Fruit fly (Drosophila melanogaster) whole organism, embryonic: ENCODE results near the gene kat80.
A peak's percentile ranks its signal among the peaks of the same experiment; 100 is the strongest.

Experiments used
- ATbp ChIP-seq: fragments of 200-800 bp; sonication (Bioruptor generic); optimal IDR thresholded peaks from 2 replicates; lab custom pipeline; 2017; ENCODE audit warnings: missing biosample characterization, mild to moderate bottlenecking, missing genetic modification characterization, missing genetic modification reagents
- Adf1 ChIP-seq: fragments of 200-800 bp; sonication (Bioruptor generic); IDR thresholded peaks from 2 replicates; pipeline ENCODE4 v1.3.6; 2022; ENCODE audit warnings: missing biosample characterization, missing genetic modification characterization
- Atf6 ChIP-seq: fragments of 200-800 bp; sonication (Bioruptor generic); IDR thresholded peaks from 2 replicates; pipeline ENCODE4 v1.3.6; 2022; ENCODE audit warnings: missing biosample characterization, missing genetic modification characterization
- BtbVII ChIP-seq: fragments of 200-800 bp; sonication (Bioruptor generic); optimal IDR thresholded peaks from 3 replicates; lab custom pipeline; 2017; ENCODE audit warnings: missing biosample characterization, mild to moderate bottlenecking, missing genetic modification characterization
- CG10543 ChIP-seq: fragments of 200-800 bp; sonication (Bioruptor generic); optimal IDR thresholded peaks from 3 replicates; lab custom pipeline; 2017; ENCODE audit warnings: missing biosample characterization, mild to moderate bottlenecking, missing genetic modification characterization, moderate library complexity
- CG11247 ChIP-seq: fragments of 200-800 bp; sonication (Bioruptor generic); IDR thresholded peaks from 2 replicates; pipeline ENCODE4 v1.3.6; 2022; ENCODE audit warnings: missing biosample characterization, missing genetic modification characterization
- CG12744 ChIP-seq: fragments of 200-800 bp; sonication (Bioruptor generic); optimal IDR thresholded peaks from 2 replicates; lab custom pipeline; 2016; ENCODE audit warnings: missing biosample characterization, missing genetic modification characterization
- CG12942 ChIP-seq: fragments of 200-800 bp; sonication (Bioruptor generic); optimal IDR thresholded peaks from 3 replicates; lab custom pipeline; 2016; ENCODE audit warnings: missing biosample characterization, missing genetic modification characterization
- CG13123 ChIP-seq: fragments of 200-800 bp; sonication (Bioruptor generic); optimal IDR thresholded peaks from 2 replicates; lab custom pipeline; 2016; ENCODE audit warnings: missing biosample characterization, missing genetic modification characterization
- CG17612 ChIP-seq: fragments of 200-800 bp; sonication (Bioruptor generic); IDR thresholded peaks from 2 replicates; pipeline ENCODE4 v1.3.6; 2022; ENCODE audit warnings: missing biosample characterization, missing genetic modification characterization
- CG18619 ChIP-seq: fragments of 200-800 bp; sonication (Bioruptor generic); optimal IDR thresholded peaks from 3 replicates; lab custom pipeline; 2017; ENCODE audit warnings: missing biosample characterization, mild to moderate bottlenecking, missing genetic modification characterization
- CG2678 ChIP-seq: fragments of 200-800 bp; sonication (Bioruptor generic); optimal IDR thresholded peaks from 3 replicates; lab custom pipeline; 2019; ENCODE audit warnings: missing biosample characterization, mild to moderate bottlenecking, missing genetic modification characterization, moderate library complexity
- CG32767 ChIP-seq: fragments of 200-800 bp; sonication (Bioruptor generic); IDR thresholded peaks from 2 replicates; pipeline ENCODE4 v1.3.6; 2022; ENCODE audit warnings: missing biosample characterization, missing genetic modification characterization
- CG3281 ChIP-seq: fragments of 200-800 bp; sonication (Bioruptor generic); optimal IDR thresholded peaks from 3 replicates; lab custom pipeline; 2017; ENCODE audit warnings: missing biosample characterization, mild to moderate bottlenecking, missing genetic modification characterization
- CG7357 ChIP-seq: fragments of 200-800 bp; sonication (Bioruptor generic); IDR thresholded peaks from 3 replicates; pipeline ENCODE4 v1.3.6; 2022; ENCODE audit warnings: missing biosample characterization, missing genetic modification characterization
- CG9932 ChIP-seq: fragments of 200-800 bp; sonication (Bioruptor generic); IDR thresholded peaks from 2 replicates; pipeline ENCODE4 v1.3.6; 2022; ENCODE audit warnings: missing biosample characterization, missing genetic modification characterization
- Elba2 ChIP-seq: fragments of 200-800 bp; sonication (Bioruptor generic); optimal IDR thresholded peaks from 3 replicates; lab custom pipeline; 2016; ENCODE audit warnings: missing biosample characterization, missing genetic modification characterization
- Gug ChIP-seq: fragments of 200-800 bp; sonication (Bioruptor generic); IDR thresholded peaks from 4 replicates; pipeline ENCODE4 v1.3.6; 2022; ENCODE audit warnings: missing biosample characterization, missing genetic modification characterization
- Lpt ChIP-seq: fragments of >200 bp; optimal IDR thresholded peaks from 2 replicates; lab custom pipeline; 2018; ENCODE audit warnings: missing biosample characterization, missing genetic modification characterization
- Neu2 ChIP-seq: fragments of 200-800 bp; sonication (Bioruptor generic); optimal IDR thresholded peaks from 3 replicates; lab custom pipeline; 2016; ENCODE audit warnings: missing biosample characterization, missing genetic modification characterization, borderline replicate concordance
- NfI ChIP-seq: fragments of 200-800 bp; sonication (Bioruptor generic); optimal IDR thresholded peaks from 3 replicates; lab custom pipeline; 2018; ENCODE audit warnings: missing biosample characterization, mild to moderate bottlenecking, missing genetic modification characterization, moderate library complexity
- Ptx1 ChIP-seq: fragments of 200-800 bp; sonication (Bioruptor generic); IDR thresholded peaks from 2 replicates; pipeline ENCODE4 v1.3.6; 2022; ENCODE audit warnings: missing biosample characterization, missing genetic modification characterization
- Rx ChIP-seq: fragments of 200-800 bp; sonication (Bioruptor generic); IDR thresholded peaks from 2 replicates; pipeline ENCODE4 v1.3.6; 2022; ENCODE audit warnings: missing biosample characterization, missing genetic modification characterization
- Sry-β ChIP-seq: fragments of 200-800 bp; sonication (Bioruptor generic); optimal IDR thresholded peaks from 2 replicates; lab custom pipeline; 2018; ENCODE audit warnings: missing biosample characterization, mild to moderate bottlenecking, missing genetic modification characterization, moderate library complexity
- caup ChIP-seq: fragments of 200-800 bp; sonication (Bioruptor generic); optimal IDR thresholded peaks from 3 replicates; lab custom pipeline; 2017; ENCODE audit warnings: missing biosample characterization, mild to moderate bottlenecking, missing genetic modification characterization, moderate library complexity; ENCODE audit not compliant: severe bottlenecking
- cg ChIP-seq: fragments of 200-800 bp; sonication (Bioruptor generic); optimal IDR thresholded peaks from 3 replicates; lab custom pipeline; 2019; ENCODE audit warnings: missing biosample characterization, mild to moderate bottlenecking, missing genetic modification characterization, moderate library complexity
- crp ChIP-seq, 2 experiments: fragments of 200-800 bp; sonication (Bioruptor generic); optimal IDR thresholded peaks; 2 replicates in 1 of 2; 3 replicates in 1 of 2; lab custom pipeline; 2017; ENCODE audit warnings: missing biosample characterization in 2 of 2, missing genetic modification characterization in 2 of 2, mild to moderate bottlenecking in 1 of 2, moderate library complexity in 1 of 2
- da ChIP-seq: fragments of 200-800 bp; sonication (Bioruptor generic); optimal IDR thresholded peaks from 2 replicates; lab custom pipeline; 2016; ENCODE audit warnings: missing biosample characterization, missing genetic modification characterization
- dati ChIP-seq: fragments of 200-800 bp; sonication (Bioruptor generic); IDR thresholded peaks from 2 replicates; pipeline ENCODE4 v1.3.6; 2022; ENCODE audit warnings: missing biosample characterization, missing genetic modification characterization
- ems ChIP-seq: fragments of 200-800 bp; sonication (Bioruptor generic); optimal IDR thresholded peaks from 3 replicates; lab custom pipeline; 2016; ENCODE audit warnings: missing biosample characterization, missing genetic modification characterization
- eve ChIP-seq, 2 experiments: fragments of >200 bp; optimal IDR thresholded peaks; 2 replicates each; lab custom pipeline; 2017; ENCODE audit warnings: missing biosample characterization in 2 of 2, missing genetic modification characterization in 2 of 2
- fd102C ChIP-seq: fragments of 200-800 bp; sonication (Bioruptor generic); optimal IDR thresholded peaks from 2 replicates; lab custom pipeline; 2018; ENCODE audit warnings: missing biosample characterization, mild to moderate bottlenecking, missing genetic modification characterization, moderate library complexity
- fru ChIP-seq: fragments of >200 bp; optimal IDR thresholded peaks from 2 replicates; lab custom pipeline; 2017
- gce ChIP-seq: fragments of 200-800 bp; sonication (Bioruptor generic); IDR thresholded peaks from 3 replicates; pipeline ENCODE4 v1.3.6; 2022; ENCODE audit warnings: missing biosample characterization, missing genetic modification characterization
- grau ChIP-seq: fragments of 200-800 bp; optimal IDR thresholded peaks from 3 replicates; lab custom pipeline; 2019; ENCODE audit warnings: missing biosample characterization, mild to moderate bottlenecking, missing genetic modification characterization, moderate library complexity
- grn ChIP-seq: fragments of 200-800 bp; sonication (Bioruptor generic); optimal IDR thresholded peaks from 3 replicates; lab custom pipeline; 2017; ENCODE audit warnings: missing biosample characterization, missing genetic modification characterization
- hth ChIP-seq: fragments of >200 bp; optimal IDR thresholded peaks from 2 replicates; lab custom pipeline; 2017; ENCODE audit warnings: inconsistent platforms
- kay ChIP-seq: fragments of 200-800 bp; sonication (Bioruptor generic); optimal IDR thresholded peaks from 2 replicates; lab custom pipeline; 2016; ENCODE audit warnings: missing biosample characterization, missing genetic modification characterization
- lola ChIP-seq, 3 experiments: fragments of >200 bp in 2 of 3; fragments of 200-800 bp in 1 of 3; sonication (Bioruptor generic) in 1 of 3; optimal IDR thresholded peaks; 2 replicates each; lab custom pipeline; 2017 to 2019; ENCODE audit warnings: missing biosample characterization in 3 of 3, missing genetic modification characterization in 3 of 3, mild to moderate bottlenecking in 1 of 3, moderate library complexity in 1 of 3
- lov ChIP-seq, 2 experiments: fragments of 200-800 bp in 1 of 2; fragments of >200 bp in 1 of 2; sonication (Bioruptor generic) in 1 of 2; IDR thresholded peaks in 1 of 2; optimal IDR thresholded peaks in 1 of 2; 2 replicates in 1 of 2; 3 replicates in 1 of 2; pipeline versions ENCODE4 v1.3.6 to Lab custom; 2017 to 2022; ENCODE audit warnings: missing biosample characterization in 1 of 2, missing genetic modification characterization in 1 of 2
- oc ChIP-seq: fragments of 200-800 bp; sonication (Bioruptor generic); optimal IDR thresholded peaks from 2 replicates; lab custom pipeline; 2018; ENCODE audit warnings: missing biosample characterization, mild to moderate bottlenecking, missing genetic modification characterization, moderate library complexity
- pho ChIP-seq: fragments of 200-800 bp; sonication (Bioruptor generic); optimal IDR thresholded peaks from 2 replicates; lab custom pipeline; 2016; ENCODE audit warnings: missing biosample characterization, missing genetic modification characterization
- pros ChIP-seq: fragments of 200-800 bp; sonication (Bioruptor generic); optimal IDR thresholded peaks from 3 replicates; lab custom pipeline; 2019; ENCODE audit warnings: missing biosample characterization, mild to moderate bottlenecking, missing genetic modification characterization, moderate library complexity
- pum ChIP-seq: fragments of 200-800 bp; sonication (Bioruptor generic); optimal IDR thresholded peaks from 2 replicates; lab custom pipeline; 2016; ENCODE audit warnings: missing biosample characterization, missing genetic modification characterization
- stwl ChIP-seq: fragments of 200-800 bp; sonication (Bioruptor generic); optimal IDR thresholded peaks from 3 replicates; lab custom pipeline; 2018; ENCODE audit warnings: missing biosample characterization, mild to moderate bottlenecking, missing genetic modification characterization, moderate library complexity
- trem ChIP-seq: fragments of 200-800 bp; optimal IDR thresholded peaks from 3 replicates; lab custom pipeline; 2019; ENCODE audit warnings: missing biosample characterization, mild to moderate bottlenecking, missing genetic modification characterization, moderate library complexity
- ttk ChIP-seq: fragments of 200-800 bp; sonication (Bioruptor generic); IDR thresholded peaks from 2 replicates; pipeline ENCODE4 v2.1.2; 2022; ENCODE audit warnings: missing biosample characterization, missing genetic modification characterization
- twi ChIP-seq: fragments of 200-800 bp; optimal IDR thresholded peaks from 2 replicates; lab custom pipeline; 2019; ENCODE audit warnings: missing biosample characterization, mild to moderate bottlenecking, missing genetic modification characterization, moderate library complexity
- vnd ChIP-seq: fragments of 200-800 bp; sonication (Bioruptor generic); IDR thresholded peaks from 3 replicates; pipeline ENCODE4 v1.3.6; 2022; ENCODE audit warnings: missing biosample characterization, missing genetic modification characterization; ENCODE audit not compliant: partially characterized antibody

kat80 gene

dm6 chrX:16296423-16297292 is 20.7 kb upstream of the kat80 start, which contains the start of gene CG3632 (continued):
- TF ChIP-seq CG9932 (GFP tag; lab: Robert Waterston, UW) (peak; percentile 86), CG7357 (GFP tag; lab: Robert Waterston, UW) (no peak), NfI (GFP tag; lab: Kevin White, UChicago) (peak; percentile 58), CG18619 (GFP tag; lab: Kevin White, UChicago) (no peak), Rx (GFP tag; lab: Robert Waterston, UW) (no peak), pros (no peak), fd102C (GFP tag; lab: Kevin White, UChicago) (no peak), CG13123 (GFP tag; lab: Kevin White, UChicago) (no peak), fru (lab: Kevin White, UChicago) (no peak), lov (optimal IDR thresholded peaks at IDR 0.05; lab: Kevin White, UChicago) (no peak), lov (GFP tag; IDR thresholded peaks at IDR 0.05; lab: Robert Waterston, UW) (no peak), caup (GFP tag; lab: Kevin White, UChicago) (peak; percentile 6), Adf1 (peak; percentile 36; the same call in 1 of the 2 replicates), pum (peak; percentile 20), ems (peak; percentile 31), Elba2 (GFP tag; lab: Kevin White, UChicago) (peak; percentile 89), CG10543 (GFP tag; lab: Kevin White, UChicago) (peak; percentile 56), trem (tag; lab: Kevin White, UChicago) (peak; percentile 26), hth (lab: Kevin White, UChicago) (no peak), CG12942 (peak; percentile 6), grau (tag; lab: Kevin White, UChicago) (peak; percentile 20), stwl (tag; lab: Kevin White, UChicago) (peak; percentile 98), twi (tag; lab: Kevin White, UChicago) (no peak), da (GFP tag; lab: Kevin White, UChicago) (no peak), pho (GFP tag; lab: Kevin White, UChicago) (peak; percentile 32), eve (GFP tag; optimal IDR thresholded peaks at IDR 0.05; lab: Kevin White, UChicago) (no peak), vnd (GFP tag; lab: Robert Waterston, UW) (peak; percentile 71), ttk (GFP tag; lab: Robert Waterston, UW) (no peak), gce (GFP tag; lab: Robert Waterston, UW) (no peak), CG2678 (tag; lab: Kevin White, UChicago) (no peak), lola (GFP tag; optimal IDR thresholded peaks at IDR 0.05; lab: Kevin White, UChicago) (no peak), CG11247 (GFP tag; lab: Robert Waterston, UW) (peak; percentile 51; the same call in 1 of the 2 replicates), kay (GFP tag; lab: Kevin White, UChicago) (no peak), oc (tag; lab: Kevin White, UChicago) (no peak), dati (GFP tag; lab: Robert Waterston, UW) (no peak), CG12744 (GFP tag; lab: Kevin White, UChicago) (peak; percentile 27), Ptx1 (GFP tag; lab: Robert Waterston, UW) (no peak; the same call in none of the 2 replicates), grn (GFP tag; lab: Kevin White, UChicago) (peak; percentile 88), ATbp (GFP tag; lab: Kevin White, UChicago) (no peak), Gug (no peak; the same call in 3 of the 4 replicates), CG17612 (no peak), Neu2 (GFP tag; lab: Kevin White, UChicago) (no peak), BtbVII (GFP tag; lab: Kevin White, UChicago) (no peak), CG32767 (peak; percentile 32; the same call in 1 of the 2 replicates), CG3281 (GFP tag; lab: Kevin White, UChicago) (peak; percentile 23), Sry-β (GFP tag; lab: Kevin White, UChicago) (no peak), Atf6 (GFP tag; lab: Robert Waterston, UW) (no peak; the same call in 1 of the 2 replicates), crp (GFP tag; optimal IDR thresholded peaks at IDR 0.05; lab: Kevin White, UChicago) (peak in 1 of 2 experiments; percentile 60), cg (GFP tag; lab: Kevin White, UChicago) (peak; percentile 85), Lpt (GFP tag; lab: Kevin White, UChicago) (no peak)
